Fruit fly (Drosophila melanogaster) whole organism, prepupa: ENCODE data around the gene Rbf2.

Experiments used
- CG10631 ChIP-seq: fragments of 200-800 bp; sonication (Bioruptor generic); optimal IDR thresholded peaks from 2 replicates; lab custom pipeline; 2016; ENCODE audit warnings: missing biosample characterization, missing genetic modification characterization
- CG10669 ChIP-seq: fragments of 200-800 bp; sonication (Bioruptor generic); optimal IDR thresholded peaks from 3 replicates; lab custom pipeline; 2018; ENCODE audit warnings: missing biosample characterization, mild to moderate bottlenecking, missing genetic modification characterization, moderate library complexity
- CG11294 ChIP-seq: fragments of 200-800 bp; sonication (Bioruptor generic); IDR thresholded peaks from 2 replicates; pipeline ENCODE4 v1.3.6; 2022; ENCODE audit warnings: missing biosample characterization, missing genetic modification characterization
- CG11902 ChIP-seq: fragments of 200-800 bp; sonication (Bioruptor generic); optimal IDR thresholded peaks from 3 replicates; lab custom pipeline; 2016; ENCODE audit warnings: missing biosample characterization, missing genetic modification characterization
- CG3032 ChIP-seq: fragments of 200-800 bp; optimal IDR thresholded peaks from 2 replicates; lab custom pipeline; 2019; ENCODE audit warnings: missing biosample characterization, mild to moderate bottlenecking, missing genetic modification characterization, moderate library complexity
- CG31627 ChIP-seq: fragments of 200-800 bp; sonication (Bioruptor generic); optimal IDR thresholded peaks from 3 replicates; lab custom pipeline; 2016; ENCODE audit warnings: missing biosample characterization, missing genetic modification characterization
- CG32006 ChIP-seq: fragments of 200-800 bp; sonication (Bioruptor generic); optimal IDR thresholded peaks from 3 replicates; lab custom pipeline; 2017; ENCODE audit warnings: missing biosample characterization, mild to moderate bottlenecking, missing genetic modification characterization
- CG34406 ChIP-seq: fragments of 200-800 bp; sonication (Bioruptor generic); optimal IDR thresholded peaks from 3 replicates; lab custom pipeline; 2016; ENCODE audit warnings: missing biosample characterization, missing genetic modification characterization
- CG3919 ChIP-seq: fragments of 200-800 bp; sonication (Bioruptor generic); optimal IDR thresholded peaks from 3 replicates; lab custom pipeline; 2016; ENCODE audit warnings: missing biosample characterization, missing genetic modification characterization
- CG4318 ChIP-seq: fragments of 200-800 bp; sonication (Bioruptor generic); optimal IDR thresholded peaks from 3 replicates; lab custom pipeline; 2017; ENCODE audit warnings: missing biosample characterization, mild to moderate bottlenecking, missing genetic modification characterization
- CG6792 ChIP-seq: fragments of 200-800 bp; sonication (Bioruptor generic); optimal IDR thresholded peaks from 3 replicates; lab custom pipeline; 2016; ENCODE audit warnings: missing biosample characterization, missing genetic modification characterization
- CG6854 ChIP-seq: fragments of 200-800 bp; sonication (Bioruptor generic); optimal IDR thresholded peaks from 2 replicates; lab custom pipeline; 2017; ENCODE audit warnings: missing biosample characterization, mild to moderate bottlenecking, missing genetic modification characterization
- CG7368 ChIP-seq: fragments of 200-800 bp; sonication (Bioruptor generic); optimal IDR thresholded peaks from 3 replicates; lab custom pipeline; 2016; ENCODE audit warnings: missing biosample characterization, missing genetic modification characterization
- CG8119 ChIP-seq: fragments of 200-800 bp; sonication (Bioruptor generic); IDR thresholded peaks from 3 replicates; pipeline ENCODE4 v1.3.6; 2022; ENCODE audit warnings: missing biosample characterization, missing genetic modification characterization
- CG8319 ChIP-seq: fragments of 200-800 bp; sonication (Bioruptor generic); optimal IDR thresholded peaks from 3 replicates; lab custom pipeline; 2016; ENCODE audit warnings: missing biosample characterization, missing genetic modification characterization
- CG8632 ChIP-seq: fragments of 200-800 bp; sonication (Bioruptor generic); optimal IDR thresholded peaks from 3 replicates; lab custom pipeline; 2016; ENCODE audit warnings: missing biosample characterization, missing genetic modification characterization
- Eip75B ChIP-seq: fragments of 200-800 bp; sonication (Bioruptor generic); optimal IDR thresholded peaks from 3 replicates; lab custom pipeline; 2016; ENCODE audit warnings: missing biosample characterization, missing genetic modification characterization
- Eip78C ChIP-seq: fragments of 200-800 bp; sonication (Bioruptor generic); peaks from one replicate; lab custom pipeline; 2016; ENCODE audit warnings: missing biosample characterization, missing genetic modification characterization
- Eip93F ChIP-seq: fragments of 200-800 bp; sonication (Bioruptor generic); optimal IDR thresholded peaks from 2 replicates; lab custom pipeline; 2016; ENCODE audit warnings: missing biosample characterization, mild to moderate bottlenecking, missing genetic modification characterization
- Ets21C ChIP-seq: fragments of 200-800 bp; sonication (Bioruptor generic); optimal IDR thresholded peaks from 3 replicates; lab custom pipeline; 2016; ENCODE audit warnings: missing biosample characterization, missing genetic modification characterization
- Ets96B ChIP-seq: fragments of 200-800 bp; optimal IDR thresholded peaks from 2 replicates; lab custom pipeline; 2019; ENCODE audit warnings: missing biosample characterization, mild to moderate bottlenecking, missing genetic modification characterization, moderate library complexity
- Hr38 ChIP-seq: sonication (Bioruptor generic); optimal IDR thresholded peaks from 2 replicates; lab custom pipeline; 2016; ENCODE audit warnings: missing biosample characterization, missing genetic modification characterization
- Hr39 ChIP-seq: fragments of 200-800 bp; sonication (Bioruptor generic); optimal IDR thresholded peaks from 2 replicates; lab custom pipeline; 2016; ENCODE audit warnings: missing biosample characterization, missing genetic modification characterization
- Hr4 ChIP-seq: fragments of 200-800 bp; sonication (Bioruptor generic); optimal IDR thresholded peaks from 3 replicates; lab custom pipeline; 2016; ENCODE audit warnings: missing biosample characterization, missing genetic modification characterization
- Met ChIP-seq: fragments of 200-800 bp; sonication (Bioruptor generic); optimal IDR thresholded peaks from 3 replicates; lab custom pipeline; 2016; ENCODE audit warnings: missing biosample characterization, missing genetic modification characterization
- OdsH ChIP-seq: fragments of 200-800 bp; sonication (Bioruptor generic); optimal IDR thresholded peaks from 3 replicates; lab custom pipeline; 2016; ENCODE audit warnings: missing biosample characterization, missing genetic modification characterization
- Smox ChIP-seq: fragments of 200-800 bp; sonication (Bioruptor generic); optimal IDR thresholded peaks from 3 replicates; lab custom pipeline; 2016; ENCODE audit warnings: missing biosample characterization, missing genetic modification characterization
- Sox14 ChIP-seq: fragments of 200-800 bp; sonication (Bioruptor generic); optimal IDR thresholded peaks from 3 replicates; lab custom pipeline; 2016; ENCODE audit warnings: missing biosample characterization, missing genetic modification characterization
- Sox15 ChIP-seq: fragments of 200-800 bp; sonication (Bioruptor generic); optimal IDR thresholded peaks from 3 replicates; lab custom pipeline; 2016; ENCODE audit warnings: missing biosample characterization, missing genetic modification characterization
- achi ChIP-seq: fragments of 200-800 bp; sonication (Bioruptor generic); optimal IDR thresholded peaks from 3 replicates; lab custom pipeline; 2016; ENCODE audit warnings: missing biosample characterization, missing genetic modification characterization
- acj6 ChIP-seq: fragments of 200-800 bp; sonication (Bioruptor generic); optimal IDR thresholded peaks from 3 replicates; lab custom pipeline; 2016; ENCODE audit warnings: missing biosample characterization, missing genetic modification characterization
- dac ChIP-seq: fragments of 200-800 bp; sonication (Bioruptor generic); optimal IDR thresholded peaks from 2 replicates; lab custom pipeline; 2017; ENCODE audit warnings: missing biosample characterization, mild to moderate bottlenecking, missing genetic modification characterization
- dsx ChIP-seq: fragments of 200-800 bp; optimal IDR thresholded peaks from 3 replicates; lab custom pipeline; 2019; ENCODE audit warnings: missing biosample characterization, mild to moderate bottlenecking, missing genetic modification characterization, moderate library complexity; ENCODE audit not compliant: poor library complexity, severe bottlenecking
- eg ChIP-seq: fragments of 200-800 bp; sonication (Bioruptor generic); IDR thresholded peaks from 3 replicates; pipeline ENCODE4 v1.3.6; 2022; ENCODE audit warnings: missing biosample characterization, missing genetic modification characterization
- esn ChIP-seq: fragments of 200-800 bp; sonication (Bioruptor generic); optimal IDR thresholded peaks from 2 replicates; lab custom pipeline; 2016; ENCODE audit warnings: missing biosample characterization, mild to moderate bottlenecking, missing genetic modification characterization, moderate library complexity
- fd59A ChIP-seq: fragments of 200-800 bp; sonication (Bioruptor generic); optimal IDR thresholded peaks from 2 replicates; lab custom pipeline; 2017; ENCODE audit warnings: missing biosample characterization, mild to moderate bottlenecking, missing genetic modification characterization, missing genetic modification reagents
- fd85E ChIP-seq: fragments of 200-800 bp; sonication (Bioruptor generic); optimal IDR thresholded peaks from 3 replicates; lab custom pipeline; 2016; ENCODE audit warnings: missing biosample characterization, missing genetic modification characterization
- fkh ChIP-seq: fragments of 200-800 bp; sonication (Bioruptor generic); optimal IDR thresholded peaks from 3 replicates; lab custom pipeline; 2017; ENCODE audit warnings: missing biosample characterization, mild to moderate bottlenecking, missing genetic modification characterization, moderate library complexity
- net ChIP-seq: fragments of 200-800 bp; sonication (Bioruptor generic); optimal IDR thresholded peaks from 3 replicates; lab custom pipeline; 2016; ENCODE audit warnings: missing biosample characterization, missing genetic modification characterization
- pdm3 ChIP-seq: fragments of 200-800 bp; sonication (Bioruptor generic); optimal IDR thresholded peaks from 3 replicates; lab custom pipeline; 2016; ENCODE audit warnings: missing biosample characterization, missing genetic modification characterization
- salr ChIP-seq, 2 experiments: fragments of 200-800 bp; sonication (Bioruptor generic); optimal IDR thresholded peaks; 3 replicates each; lab custom pipeline; 2016 to 2018; ENCODE audit warnings: missing biosample characterization in 2 of 2, missing genetic modification characterization in 2 of 2, mild to moderate bottlenecking in 1 of 2
- spab ChIP-seq: fragments of 200-800 bp; sonication (Bioruptor generic); optimal IDR thresholded peaks from 2 replicates; lab custom pipeline; 2017; ENCODE audit warnings: missing biosample characterization, mild to moderate bottlenecking, missing genetic modification characterization, missing genetic modification reagents
- ss ChIP-seq, 2 experiments: fragments of 200-800 bp; sonication (Bioruptor generic); optimal IDR thresholded peaks; 2 replicates in 1 of 2; 3 replicates in 1 of 2; lab custom pipeline; 2017 to 2018; ENCODE audit warnings: mild to moderate bottlenecking in 2 of 2, missing biosample characterization in 2 of 2, missing genetic modification characterization in 2 of 2, moderate library complexity in 1 of 2
- vri ChIP-seq: fragments of 200-800 bp; sonication (Bioruptor generic); optimal IDR thresholded peaks from 3 replicates; lab custom pipeline; 2016; ENCODE audit warnings: missing biosample characterization, mild to moderate bottlenecking, missing genetic modification characterization

Gene Rbf2

DNA sequence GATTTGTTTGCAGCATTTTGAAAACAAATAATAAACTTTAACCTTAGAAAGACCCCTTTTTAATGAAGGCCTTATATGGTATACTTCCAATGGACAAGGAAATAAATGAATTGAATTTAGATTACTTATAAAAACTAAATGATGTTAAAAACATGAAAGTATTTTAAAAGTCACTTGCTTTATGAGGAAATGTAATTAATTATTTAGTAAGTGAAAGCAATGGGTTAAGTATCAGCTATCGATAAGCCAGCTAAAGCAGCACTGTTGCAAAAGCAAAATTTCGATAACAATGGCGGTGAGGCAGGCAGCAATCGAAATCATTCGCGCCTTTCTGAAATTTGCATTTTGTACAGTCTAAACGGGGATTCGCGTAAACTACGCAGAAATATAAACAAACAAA, at the start of gene Rbf2, which contains the start of gene CG32856 (continued):
- TF ChIP-seq pdm3 (GFP tag; lab: Kevin White, UChicago): peak; percentile 94
- TF ChIP-seq CG10631 (GFP tag; lab: Kevin White, UChicago): peak; percentile 92
- peak; percentile 91 for TF ChIP-seq dsx (GFP tag; lab: Kevin White, UChicago)
- TF ChIP-seq CG34406 (GFP tag; lab: Kevin White, UChicago): peak; percentile 89
- TF ChIP-seq CG8632 (GFP tag; lab: Kevin White, UChicago): peak; percentile 88
- peak; percentile 65 for TF ChIP-seq dac (GFP tag; lab: Kevin White, UChicago)
- peak; percentile 92 for TF ChIP-seq Hr4

DNA sequence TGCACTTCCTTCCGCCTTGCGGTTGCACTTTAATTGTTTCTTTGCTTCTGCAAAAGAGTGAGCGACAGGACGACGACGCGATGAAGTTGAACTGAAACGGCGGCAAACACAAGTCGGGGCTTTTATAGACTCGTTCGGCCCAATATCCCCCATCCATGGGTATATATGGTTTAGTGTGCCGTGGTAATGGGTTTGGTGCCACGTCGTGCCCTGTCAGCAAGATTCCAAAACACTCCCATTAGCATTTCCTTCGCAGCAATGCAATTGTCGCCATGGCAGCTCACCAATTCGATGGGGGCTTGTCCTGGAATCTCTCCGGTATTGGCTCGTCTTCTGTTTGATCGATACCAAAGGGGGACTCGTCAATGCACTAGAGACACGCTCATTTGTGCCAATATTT, 47.3 kb upstream of the Rbf2 start, which contains the start of gene CG45105:
TSS of gene CG45105 (minus strand) at position 101 of the 400 bp plus-strand sequence.
- TF ChIP-seq acj6 (GFP tag; lab: Kevin White, UChicago) (no peak), CG8632 (GFP tag; lab: Kevin White, UChicago) (no peak), Sox15 (GFP tag; lab: Kevin White, UChicago) (no peak), CG11902 (GFP tag; lab: Kevin White, UChicago) (no peak), Hr39 (GFP tag; lab: Kevin White, UChicago) (no peak), vri (GFP tag; lab: Kevin White, UChicago) (no peak), CG7368 (no peak), pdm3 (GFP tag; lab: Kevin White, UChicago) (no peak), Eip78C (GFP tag; lab: Kevin White, UChicago) (no peak), CG32006 (no peak), CG4318 (GFP tag; lab: Kevin White, UChicago) (no peak), achi (GFP tag; lab: Kevin White, UChicago) (no peak), CG10669 (no peak), dsx (GFP tag; lab: Kevin White, UChicago) (no peak), esn (no peak), Eip75B (GFP tag; lab: Kevin White, UChicago) (no peak)

DNA sequence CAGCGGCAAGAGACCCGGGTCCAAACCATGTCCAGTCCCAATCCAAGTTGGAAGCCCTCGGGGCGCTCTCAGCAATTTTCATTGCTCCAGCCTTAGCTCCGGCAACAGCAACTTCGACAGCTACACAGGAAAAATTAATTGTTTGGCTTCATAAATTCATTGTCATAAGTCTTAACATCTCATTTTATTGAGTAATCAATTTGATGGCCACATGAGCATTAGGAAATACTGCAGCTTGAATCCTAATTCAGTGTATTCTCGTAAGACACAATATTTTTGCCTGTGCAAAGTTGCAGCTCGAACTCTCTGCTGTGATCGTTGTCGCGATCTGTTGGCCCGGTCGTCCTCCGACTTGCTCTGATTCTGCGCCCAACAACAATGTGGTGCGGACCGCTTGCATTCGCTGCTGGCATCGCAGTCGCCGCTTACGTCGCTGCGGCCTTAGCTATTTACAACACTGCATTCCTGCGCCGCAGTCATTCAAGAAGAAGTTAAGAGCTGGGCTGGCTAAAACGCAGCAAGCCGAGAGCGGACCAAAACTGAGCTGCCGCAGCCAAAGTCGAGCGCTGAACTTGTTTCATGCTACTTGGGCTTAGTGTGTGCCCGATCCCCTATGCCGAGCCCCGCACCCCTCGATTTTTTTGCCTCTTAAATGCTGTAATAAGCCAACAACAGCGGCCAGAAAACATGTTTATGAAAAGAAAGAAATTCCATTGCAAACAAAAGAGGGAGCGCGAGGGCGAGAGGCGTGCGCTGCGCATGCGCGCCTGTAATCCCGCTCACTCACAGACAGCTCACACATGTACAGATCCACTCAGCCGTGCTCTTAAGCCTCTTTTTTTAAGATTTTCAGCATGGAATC, 45.6 kb upstream of the Rbf2 start:
- TF ChIP-seq Sox15 (GFP tag; lab: Kevin White, UChicago): peak; percentile 95
- TF ChIP-seq Eip75B (GFP tag; lab: Kevin White, UChicago): peak; percentile 98
- peak; percentile 90 for TF ChIP-seq CG6854 (GFP tag; lab: Kevin White, UChicago)
- peak; percentile 97 for TF ChIP-seq CG31627 (GFP tag; lab: Kevin White, UChicago)
- TF ChIP-seq eg (GFP tag; lab: Robert Waterston, UW): peak; percentile 95
- peak; percentile 72 to 88 for TF ChIP-seq ss (GFP tag; optimal IDR thresholded peaks at IDR 0.05; lab: Kevin White, UChicago)
- TF ChIP-seq CG6792 (GFP tag; lab: Kevin White, UChicago): peak; percentile 97
- peak; percentile 93 for TF ChIP-seq Hr4
- TF ChIP-seq achi (GFP tag; lab: Kevin White, UChicago): peak; percentile 96
- peak; percentile 95 for TF ChIP-seq CG8632 (GFP tag; lab: Kevin White, UChicago)
- TF ChIP-seq vri (GFP tag; lab: Kevin White, UChicago): peak; percentile 87
- peak; percentile 92 for TF ChIP-seq Eip93F (GFP tag; lab: Kevin White, UChicago)
- peak; percentile 84 for TF ChIP-seq CG11294 (GFP tag; lab: Robert Waterston, UW)
- peak; percentile 93 for TF ChIP-seq spab (GFP tag; lab: Kevin White, UChicago)
- no peak for TF ChIP-seq fkh (GFP tag; lab: Kevin White, UChicago)
- peak; percentile 96 for TF ChIP-seq Smox (GFP tag; lab: Kevin White, UChicago)
- peak; percentile 98 for TF ChIP-seq CG3919 (GFP tag; lab: Kevin White, UChicago)
- TF ChIP-seq Hr38 (GFP tag; lab: Kevin White, UChicago): no peak
- peak; percentile 90 for TF ChIP-seq fd85E (GFP tag; lab: Kevin White, UChicago)
- TF ChIP-seq CG3032 (tag; lab: Kevin White, UChicago): peak; percentile 93
- peak; percentile 95 for TF ChIP-seq CG34406 (GFP tag; lab: Kevin White, UChicago)
- peak; percentile 97 for TF ChIP-seq OdsH (GFP tag; lab: Kevin White, UChicago)
- TF ChIP-seq Sox14: peak; percentile 97
- TF ChIP-seq Met: peak; percentile 98
- TF ChIP-seq CG4318 (GFP tag; lab: Kevin White, UChicago): peak; percentile 88
- TF ChIP-seq CG8119 (GFP tag; lab: Robert Waterston, UW): peak; percentile 94
- peak; percentile 94 for TF ChIP-seq dsx (GFP tag; lab: Kevin White, UChicago)
- peak; percentile 97 for TF ChIP-seq CG7368
- peak; percentile 93 for TF ChIP-seq Ets21C (GFP tag; lab: Kevin White, UChicago)
- peak; percentile 92 for TF ChIP-seq fd59A (GFP tag; lab: Kevin White, UChicago)
- peak; percentile 94 for TF ChIP-seq CG8319 (GFP tag; lab: Kevin White, UChicago)
- peak; percentile 96 for TF ChIP-seq Ets96B
- peak; percentile 96 for TF ChIP-seq net
- TF ChIP-seq salr (GFP tag; optimal IDR thresholded peaks at IDR 0.05; lab: Kevin White, UChicago): peak; percentile 94 to 95
